Fruit fly (Drosophila melanogaster) whole organism, embryonic: ENCODE data around the gene Ube3a.

Experiments
- BEAF-32 ChIP-seq: fragments of 200-800 bp; sonication (Bioruptor generic); optimal IDR thresholded peaks from 3 replicates; lab custom pipeline; 2017; ENCODE audit warnings: missing biosample characterization, missing genetic modification characterization, mild to moderate bottlenecking, moderate library complexity, missing genetic modification reagents
- Bgb ChIP-seq: fragments of 200-800 bp; sonication (Bioruptor generic); IDR thresholded peaks from 2 replicates; pipeline ENCODE4 v1.3.6; 2022; ENCODE audit warnings: missing biosample characterization, missing genetic modification characterization; ENCODE audit not compliant: partially characterized antibody
- C15 ChIP-seq: fragments of 200-800 bp; sonication (Bioruptor generic); IDR thresholded peaks from 3 replicates; pipeline ENCODE4 v1.3.6; 2022; ENCODE audit warnings: missing biosample characterization, missing genetic modification characterization
- CG10431 ChIP-seq: fragments of 200-800 bp; sonication (Bioruptor generic); optimal IDR thresholded peaks from 3 replicates; lab custom pipeline; 2018; ENCODE audit warnings: missing biosample characterization, mild to moderate bottlenecking, missing genetic modification characterization
- CG10543 ChIP-seq: fragments of 200-800 bp; sonication (Bioruptor generic); optimal IDR thresholded peaks from 3 replicates; lab custom pipeline; 2017; ENCODE audit warnings: missing biosample characterization, mild to moderate bottlenecking, missing genetic modification characterization, moderate library complexity
- CG10959 ChIP-seq: fragments of 200-800 bp; sonication (Bioruptor generic); IDR thresholded peaks from 2 replicates; pipeline ENCODE4 v1.3.6; 2022; ENCODE audit warnings: missing biosample characterization, missing genetic modification characterization
- CG14441 ChIP-seq: fragments of 200-800 bp; sonication (Bioruptor generic); IDR thresholded peaks from 2 replicates; pipeline ENCODE4 v1.3.6; 2022; ENCODE audit warnings: missing biosample characterization, missing genetic modification characterization
- CG15514 ChIP-seq: fragments of 200-800 bp; sonication (Bioruptor generic); optimal IDR thresholded peaks from 3 replicates; lab custom pipeline; 2017; ENCODE audit warnings: missing biosample characterization, missing genetic modification characterization, mild to moderate bottlenecking, moderate library complexity, missing genetic modification reagents
- CG15601 ChIP-seq: fragments of 200-800 bp; sonication (Bioruptor generic); optimal IDR thresholded peaks from 3 replicates; lab custom pipeline; 2019; ENCODE audit warnings: missing biosample characterization, mild to moderate bottlenecking, missing genetic modification characterization, moderate library complexity
- CG1647 ChIP-seq: fragments of 200-800 bp; sonication (Bioruptor generic); optimal IDR thresholded peaks from 3 replicates; lab custom pipeline; 2016; ENCODE audit warnings: missing biosample characterization, missing genetic modification characterization
- CG17612 ChIP-seq: fragments of 200-800 bp; sonication (Bioruptor generic); IDR thresholded peaks from 2 replicates; pipeline ENCODE4 v1.3.6; 2022; ENCODE audit warnings: missing biosample characterization, missing genetic modification characterization
- CG1832 ChIP-seq: fragments of 200-800 bp; sonication (Bioruptor generic); optimal IDR thresholded peaks from 2 replicates; lab custom pipeline; 2017; ENCODE audit warnings: missing biosample characterization, mild to moderate bottlenecking, missing genetic modification characterization, inconsistent platforms
- CG2202 ChIP-seq: fragments of 200-800 bp; sonication (Bioruptor generic); optimal IDR thresholded peaks from 2 replicates; lab custom pipeline; 2018; ENCODE audit warnings: missing biosample characterization, mild to moderate bottlenecking, missing genetic modification characterization
- CG3065 ChIP-seq: fragments of 200-800 bp; sonication (Bioruptor generic); optimal IDR thresholded peaks from 2 replicates; lab custom pipeline; 2016; ENCODE audit warnings: missing biosample characterization, missing genetic modification characterization
- CG31224 ChIP-seq: fragments of 200-800 bp; sonication (Bioruptor generic); IDR thresholded peaks from 2 replicates; pipeline ENCODE4 v1.3.6; 2022; ENCODE audit warnings: missing biosample characterization, missing genetic modification characterization
- CG31365 ChIP-seq: fragments of 200-800 bp; sonication (Bioruptor generic); optimal IDR thresholded peaks from 2 replicates; lab custom pipeline; 2018; ENCODE audit warnings: missing biosample characterization, mild to moderate bottlenecking, missing genetic modification characterization
- CG3281 ChIP-seq: fragments of 200-800 bp; sonication (Bioruptor generic); optimal IDR thresholded peaks from 3 replicates; lab custom pipeline; 2017; ENCODE audit warnings: missing biosample characterization, mild to moderate bottlenecking, missing genetic modification characterization
- CG3847 ChIP-seq: fragments of 200-800 bp; sonication (Bioruptor generic); IDR thresholded peaks from 2 replicates; pipeline ENCODE4 v1.3.6; 2022; ENCODE audit warnings: missing biosample characterization, missing genetic modification characterization
- CG4360 ChIP-seq: fragments of 200-800 bp; sonication (Bioruptor generic); IDR thresholded peaks from 2 replicates; pipeline ENCODE4 v1.3.6; 2022; ENCODE audit warnings: missing biosample characterization, missing genetic modification characterization
- CG5180 ChIP-seq: fragments of 200-800 bp; sonication (Bioruptor generic); optimal IDR thresholded peaks from 3 replicates; lab custom pipeline; 2017; ENCODE audit warnings: missing biosample characterization, missing genetic modification characterization, mild to moderate bottlenecking, moderate library complexity, missing genetic modification reagents
- CG7556 ChIP-seq: fragments of 200-800 bp; sonication (Bioruptor generic); optimal IDR thresholded peaks from 2 replicates; lab custom pipeline; 2017; ENCODE audit warnings: missing biosample characterization, mild to moderate bottlenecking, missing genetic modification characterization
- CG9932 ChIP-seq: fragments of 200-800 bp; sonication (Bioruptor generic); IDR thresholded peaks from 2 replicates; pipeline ENCODE4 v1.3.6; 2022; ENCODE audit warnings: missing biosample characterization, missing genetic modification characterization
- Dfd ChIP-seq, 2 experiments: fragments of >200 bp; optimal IDR thresholded peaks; 2 replicates each; lab custom pipeline; 2017; ENCODE audit warnings: missing biosample characterization in 2 of 2, missing genetic modification characterization in 2 of 2
- E2f1 ChIP-seq: fragments of 200-800 bp; sonication (Bioruptor generic); IDR thresholded peaks from 2 replicates; pipeline ENCODE4 v1.3.6; 2022; ENCODE audit warnings: missing biosample characterization, missing genetic modification characterization
- GATAe ChIP-seq: fragments of 200-800 bp; sonication (Bioruptor generic); conservative IDR thresholded peaks from 2 replicates; pipeline ENCODE4 v1.3.6; 2022; ENCODE audit warnings: missing biosample characterization, missing genetic modification characterization
- Hr51 ChIP-seq, 2 experiments: fragments of 200-800 bp; sonication (Bioruptor generic); optimal IDR thresholded peaks; 2 replicates in 1 of 2; 3 replicates in 1 of 2; lab custom pipeline; 2016 to 2018; ENCODE audit warnings: missing biosample characterization in 2 of 2, missing genetic modification characterization in 2 of 2, mild to moderate bottlenecking in 1 of 2, moderate library complexity in 1 of 2
- Mes4 ChIP-seq: fragments of 200-800 bp; sonication (Bioruptor generic); optimal IDR thresholded peaks from 2 replicates; lab custom pipeline; 2016; ENCODE audit warnings: missing biosample characterization, missing genetic modification characterization
- NK7.1 ChIP-seq: fragments of 200-800 bp; sonication (Bioruptor generic); optimal IDR thresholded peaks from 3 replicates; lab custom pipeline; 2016; ENCODE audit warnings: missing biosample characterization, missing genetic modification characterization
- Stat92E ChIP-seq, 3 experiments: fragments of >200 bp in 2 of 3; fragments of 200-800 bp in 1 of 3; sonication (Bioruptor generic) in 1 of 3; optimal IDR thresholded peaks; 2 replicates each; lab custom pipeline; 2017 to 2019; ENCODE audit warnings: missing biosample characterization in 3 of 3, missing genetic modification characterization in 3 of 3, mild to moderate bottlenecking in 1 of 3, moderate library complexity in 1 of 3
- Trl ChIP-seq, 3 experiments: fragments of >200 bp in 2 of 3; fragments of 200-800 bp in 1 of 3; sonication (Bioruptor generic) in 1 of 3; optimal IDR thresholded peaks; 2 replicates in 1 of 3; 3 replicates in 2 of 3; lab custom pipeline; 2016 to 2017; ENCODE audit warnings: missing biosample characterization in 1 of 3, missing genetic modification characterization in 1 of 3
- bowl ChIP-seq: fragments of 200-800 bp; sonication (Bioruptor generic); IDR thresholded peaks from 2 replicates; pipeline ENCODE4 v1.3.6; 2022; ENCODE audit warnings: missing biosample characterization, missing genetic modification characterization
- cas ChIP-seq: fragments of 200-800 bp; sonication (Bioruptor generic); IDR thresholded peaks from 2 replicates; pipeline ENCODE4 v1.3.6; 2022; ENCODE audit warnings: missing biosample characterization, missing genetic modification characterization
- cato ChIP-seq: fragments of 200-800 bp; sonication (Bioruptor generic); optimal IDR thresholded peaks from 2 replicates; lab custom pipeline; 2016; ENCODE audit warnings: missing biosample characterization, missing genetic modification characterization, borderline replicate concordance
- cg ChIP-seq: fragments of 200-800 bp; sonication (Bioruptor generic); optimal IDR thresholded peaks from 3 replicates; lab custom pipeline; 2019; ENCODE audit warnings: missing biosample characterization, mild to moderate bottlenecking, missing genetic modification characterization, moderate library complexity
- croc ChIP-seq: fragments of 200-800 bp; sonication (Bioruptor generic); conservative IDR thresholded peaks from 3 replicates; pipeline ENCODE4 v1.3.6; 2022; ENCODE audit warnings: missing biosample characterization, missing genetic modification characterization
- crp ChIP-seq, 2 experiments: fragments of 200-800 bp; sonication (Bioruptor generic); optimal IDR thresholded peaks; 2 replicates in 1 of 2; 3 replicates in 1 of 2; lab custom pipeline; 2017; ENCODE audit warnings: missing biosample characterization in 2 of 2, missing genetic modification characterization in 2 of 2, mild to moderate bottlenecking in 1 of 2, moderate library complexity in 1 of 2
- hkb ChIP-seq, 2 experiments: fragments of 200-800 bp in 1 of 2; fragments of >200 bp in 1 of 2; sonication (Bioruptor generic) in 1 of 2; IDR thresholded peaks in 1 of 2; optimal IDR thresholded peaks in 1 of 2; 2 replicates each; pipeline versions ENCODE4 v1.3.6 to Lab custom; 2017 to 2022; ENCODE audit warnings: missing biosample characterization in 1 of 2, missing genetic modification characterization in 1 of 2
- inv ChIP-seq: fragments of 200-800 bp; sonication (Bioruptor generic); IDR thresholded peaks from 2 replicates; pipeline ENCODE4 v1.3.6; 2022; ENCODE audit warnings: missing biosample characterization, missing genetic modification characterization; ENCODE audit not compliant: partially characterized antibody
- lab ChIP-seq: fragments of 200-800 bp; sonication (Bioruptor generic); optimal IDR thresholded peaks from 3 replicates; lab custom pipeline; 2017; ENCODE audit warnings: missing biosample characterization, missing genetic modification characterization, mild to moderate bottlenecking, moderate library complexity, missing genetic modification reagents
- onecut ChIP-seq: fragments of 200-800 bp; sonication (Bioruptor generic); IDR thresholded peaks from 2 replicates; pipeline ENCODE4 v1.3.6; 2022; ENCODE audit warnings: missing biosample characterization, missing genetic modification characterization
- pnt ChIP-seq: fragments of 200-800 bp; sonication (Bioruptor generic); optimal IDR thresholded peaks from 3 replicates; lab custom pipeline; 2016; ENCODE audit warnings: missing biosample characterization, missing genetic modification characterization
- sc ChIP-seq, 3 experiments: fragments of >200 bp in 2 of 3; fragments of 200-800 bp in 1 of 3; sonication (Bioruptor generic) in 1 of 3; optimal IDR thresholded peaks; 2 replicates in 2 of 3; 3 replicates in 1 of 3; lab custom pipeline; 2017; ENCODE audit warnings: mild to moderate bottlenecking in 1 of 3, missing biosample characterization in 1 of 3, missing genetic modification characterization in 1 of 3, missing genetic modification reagents in 1 of 3
- sens ChIP-seq: fragments of 200-800 bp; sonication (Bioruptor generic); peaks from one replicate; lab custom pipeline; 2016; ENCODE audit warnings: missing biosample characterization, missing genetic modification characterization
- slp2 ChIP-seq: fragments of 200-800 bp; sonication (Bioruptor generic); optimal IDR thresholded peaks from 2 replicates; lab custom pipeline; 2016; ENCODE audit warnings: missing biosample characterization, missing genetic modification characterization
- tna ChIP-seq: fragments of 200-800 bp; sonication (Bioruptor generic); IDR thresholded peaks from 2 replicates; pipeline ENCODE4 v1.3.6; 2022; ENCODE audit warnings: missing biosample characterization, missing genetic modification characterization; ENCODE audit not compliant: partially characterized antibody
- twi ChIP-seq: fragments of 200-800 bp; optimal IDR thresholded peaks from 2 replicates; lab custom pipeline; 2019; ENCODE audit warnings: missing biosample characterization, mild to moderate bottlenecking, missing genetic modification characterization, moderate library complexity

Ube3a gene

DNA sequence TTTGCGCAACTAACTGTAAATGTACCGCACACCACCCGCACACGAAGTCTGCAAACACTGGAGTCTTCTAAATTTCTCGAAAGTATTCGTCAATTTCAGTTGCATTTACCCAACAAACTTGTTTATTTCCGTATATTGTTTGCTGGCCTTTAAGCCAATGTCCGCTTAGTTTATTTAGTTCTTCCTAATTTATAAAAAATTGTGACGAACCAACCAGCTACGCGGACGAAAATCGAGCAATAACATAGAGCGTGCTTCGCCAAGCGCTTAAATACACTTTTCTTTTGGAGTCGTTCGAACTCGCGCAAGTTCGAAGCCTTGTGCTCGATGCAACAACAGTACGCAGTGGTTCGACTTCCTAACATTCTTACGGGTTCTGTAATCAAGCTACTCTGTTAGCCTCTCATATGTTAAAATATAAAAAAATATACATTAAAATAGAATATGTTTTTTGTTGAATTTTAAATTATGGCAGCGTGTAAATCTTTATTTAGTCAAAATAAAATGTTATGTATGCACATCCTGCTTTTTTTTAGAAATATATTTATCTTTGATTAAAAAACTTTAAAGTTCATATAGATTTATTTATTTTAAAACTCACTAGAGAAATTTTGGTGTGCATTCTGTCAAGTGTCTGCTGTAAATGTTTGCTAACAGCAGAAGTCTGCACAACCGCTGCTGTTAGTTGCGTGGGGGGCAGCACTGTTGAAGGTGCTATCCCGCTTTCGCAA lies 12.9 kb downstream of the Ube3a start, which contains the start of gene GlcAT-P (continued):
- TF ChIP-seq Mes4 (GFP tag; lab: Kevin White, UChicago) = no peak
- no peak for TF ChIP-seq pnt (GFP tag; lab: Kevin White, UChicago)

DNA sequence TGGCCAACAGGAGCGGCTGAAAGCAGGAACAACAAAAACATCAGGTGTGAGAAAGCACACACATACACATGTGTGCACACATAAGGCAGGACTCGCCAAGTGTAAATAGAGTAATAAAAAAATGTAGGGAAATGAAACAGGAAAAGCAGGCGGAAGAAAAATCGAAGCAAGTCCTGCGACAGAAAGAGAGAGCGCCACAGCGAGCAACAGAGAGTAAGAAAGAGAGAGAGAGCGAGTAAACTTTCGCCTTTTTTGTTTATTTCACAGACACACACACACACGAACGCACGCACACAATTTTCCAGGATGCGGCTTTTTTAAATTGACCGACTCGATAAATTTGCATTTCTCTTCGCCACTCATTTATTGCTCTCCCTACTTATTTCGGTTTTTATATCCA lies 13.5 kb downstream of the Ube3a start:
- TF ChIP-seq croc (GFP tag; lab: Robert Waterston, UW) = no peak
- TF ChIP-seq inv (GFP tag; lab: Robert Waterston, UW) = no peak
- TF ChIP-seq crp (GFP tag; optimal IDR thresholded peaks at IDR 0.05; lab: Kevin White, UChicago) = no peak
- no peak for TF ChIP-seq tna
- TF ChIP-seq onecut (GFP tag; lab: Robert Waterston, UW) = peak; percentile 64
- TF ChIP-seq cg (GFP tag; lab: Kevin White, UChicago) = peak; percentile 38
- TF ChIP-seq C15 (GFP tag; lab: Robert Waterston, UW) = no peak
- TF ChIP-seq Dfd (GFP tag; optimal IDR thresholded peaks at IDR 0.05; lab: Kevin White, UChicago) = peak in 1 of 2 experiments; percentile 6
- no peak for TF ChIP-seq cas (GFP tag; lab: Robert Waterston, UW)
- TF ChIP-seq CG3065 (GFP tag; lab: Kevin White, UChicago) = no peak
- no peak for TF ChIP-seq CG10959 (GFP tag; lab: Robert Waterston, UW)
- peak; percentile 47 for TF ChIP-seq sens (GFP tag; lab: Kevin White, UChicago)
- no peak for TF ChIP-seq CG3847
- no peak for TF ChIP-seq CG15514 (GFP tag; lab: Kevin White, UChicago)
- TF ChIP-seq lab (GFP tag; lab: Kevin White, UChicago) = no peak
- TF ChIP-seq CG2202 (tag; lab: Kevin White, UChicago) = no peak
- no peak for TF ChIP-seq sc (optimal IDR thresholded peaks at IDR 0.05; lab: Kevin White, UChicago)
- no peak for TF ChIP-seq sc (GFP tag; optimal IDR thresholded peaks at IDR 0.05; lab: Kevin White, UChicago)
- no peak for TF ChIP-seq slp2
- no peak for TF ChIP-seq NK7.1
- TF ChIP-seq CG15601 (tag; lab: Kevin White, UChicago) = no peak
- TF ChIP-seq CG1647 (GFP tag; lab: Kevin White, UChicago) = no peak
- TF ChIP-seq CG4360 = peak; percentile 4; the same call in 1 of the 2 replicates
- peak; percentile 29 for TF ChIP-seq CG1832 (GFP tag; lab: Kevin White, UChicago)
- TF ChIP-seq Trl (optimal IDR thresholded peaks at IDR 0.05; lab: Kevin White, UChicago) = peak; percentile 27 to 68
- TF ChIP-seq Trl (GFP tag; optimal IDR thresholded peaks at IDR 0.05; lab: Kevin White, UChicago) = no peak
- TF ChIP-seq CG17612 (GFP tag; lab: Robert Waterston, UW) = no peak

DNA sequence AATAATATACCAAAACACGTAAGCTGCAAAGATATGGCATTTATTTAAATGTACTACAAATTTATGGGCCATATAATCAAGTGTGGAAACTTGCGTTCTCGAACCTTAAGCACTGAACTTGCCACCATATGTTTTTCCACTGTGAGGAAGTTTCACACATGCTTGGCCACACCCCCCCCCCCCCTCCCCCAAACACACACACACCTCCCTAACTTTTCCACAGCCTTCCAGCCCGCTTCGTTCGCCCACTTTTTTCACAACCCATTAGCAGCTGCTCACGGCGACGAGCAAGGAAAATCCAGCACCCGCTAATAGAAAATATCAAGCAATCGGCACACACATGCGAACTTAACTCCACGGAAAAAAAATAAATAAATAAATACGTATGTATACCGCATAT lies 15.1 kb downstream of the Ube3a start:
- TF ChIP-seq cato (no peak), CG9932 (GFP tag; lab: Robert Waterston, UW) (no peak), CG10431 (GFP tag; lab: Kevin White, UChicago) (no peak), CG5180 (GFP tag; lab: Kevin White, UChicago) (peak; percentile 19), hkb (optimal IDR thresholded peaks at IDR 0.05; lab: Kevin White, UChicago) (no peak), hkb (GFP tag; IDR thresholded peaks at IDR 0.05; lab: Robert Waterston, UW) (no peak), E2f1 (no peak), CG10543 (GFP tag; lab: Kevin White, UChicago) (peak; percentile 10), bowl (no peak), Bgb (GFP tag; lab: Robert Waterston, UW) (no peak), CG14441 (GFP tag; lab: Robert Waterston, UW) (no peak), CG31365 (tag; lab: Kevin White, UChicago) (no peak), BEAF-32 (GFP tag; lab: Kevin White, UChicago) (no peak), CG31224 (GFP tag; lab: Robert Waterston, UW) (no peak), CG3281 (GFP tag; lab: Kevin White, UChicago) (no peak), Hr51 (GFP tag; optimal IDR thresholded peaks at IDR 0.05; lab: Kevin White, UChicago) (no peak), twi (tag; lab: Kevin White, UChicago) (peak; percentile 62), Stat92E (GFP tag; optimal IDR thresholded peaks at IDR 0.05; lab: Kevin White, UChicago) (no peak), GATAe (GFP tag; lab: Robert Waterston, UW) (no peak), CG7556 (no peak)
